Fruit fly (Drosophila melanogaster) whole organism, embryonic: ENCODE results near the gene Tsr1.
A peak's percentile ranks its signal among the peaks of the same experiment; 100 is the strongest.

Experiments
- CG1024 ChIP-seq: fragments of 200-800 bp; sonication (Bioruptor generic); IDR thresholded peaks from 2 replicates; pipeline ENCODE4 v1.3.6; 2022; ENCODE audit warnings: missing biosample characterization, missing genetic modification characterization
- CG10462 ChIP-seq: fragments of 200-800 bp; sonication (Bioruptor generic); optimal IDR thresholded peaks from 2 replicates; lab custom pipeline; 2016; ENCODE audit warnings: missing biosample characterization, missing genetic modification characterization
- CG10959 ChIP-seq: fragments of 200-800 bp; sonication (Bioruptor generic); IDR thresholded peaks from 2 replicates; pipeline ENCODE4 v1.3.6; 2022; ENCODE audit warnings: missing biosample characterization, missing genetic modification characterization
- CG10979 ChIP-seq: fragments of 200-800 bp; sonication (Bioruptor generic); optimal IDR thresholded peaks from 2 replicates; lab custom pipeline; 2018; ENCODE audit warnings: missing biosample characterization, mild to moderate bottlenecking, missing genetic modification characterization, moderate library complexity
- CG11398 ChIP-seq: fragments of 200-800 bp; sonication (Bioruptor generic); optimal IDR thresholded peaks from 2 replicates; lab custom pipeline; 2016; ENCODE audit warnings: missing biosample characterization, missing genetic modification characterization
- CG11504 ChIP-seq: fragments of 200-800 bp; sonication (Bioruptor generic); optimal IDR thresholded peaks from 3 replicates; lab custom pipeline; 2019; ENCODE audit warnings: missing biosample characterization, mild to moderate bottlenecking, missing genetic modification characterization, moderate library complexity
- CG11695 ChIP-seq: fragments of 200-800 bp; sonication (Bioruptor generic); IDR thresholded peaks from 3 replicates; pipeline ENCODE4 v1.3.6; 2022; ENCODE audit warnings: missing biosample characterization, missing genetic modification characterization
- CG12155 ChIP-seq: fragments of 200-800 bp; sonication (Bioruptor generic); optimal IDR thresholded peaks from 3 replicates; lab custom pipeline; 2016; ENCODE audit warnings: missing biosample characterization, missing genetic modification characterization
- CG14050 ChIP-seq: fragments of 200-800 bp; sonication (Bioruptor generic); IDR thresholded peaks from 3 replicates; pipeline ENCODE4 v1.3.6; 2022; ENCODE audit warnings: missing biosample characterization, missing genetic modification characterization
- CG14710 ChIP-seq: fragments of 200-800 bp; sonication (Bioruptor generic); optimal IDR thresholded peaks from 3 replicates; lab custom pipeline; 2019; ENCODE audit warnings: missing biosample characterization, mild to moderate bottlenecking, missing genetic modification characterization, moderate library complexity
- CG15011 ChIP-seq: fragments of 200-800 bp; sonication (Bioruptor generic); optimal IDR thresholded peaks from 3 replicates; lab custom pipeline; 2018; ENCODE audit warnings: missing biosample characterization, mild to moderate bottlenecking, missing genetic modification characterization
- CG16815 ChIP-seq: fragments of 200-800 bp; sonication (Bioruptor generic); optimal IDR thresholded peaks from 3 replicates; lab custom pipeline; 2017; ENCODE audit warnings: missing biosample characterization, mild to moderate bottlenecking, missing genetic modification characterization
- CG18599 ChIP-seq: fragments of 200-800 bp; sonication (Bioruptor generic); optimal IDR thresholded peaks from 3 replicates; lab custom pipeline; 2017; ENCODE audit warnings: missing biosample characterization, missing genetic modification characterization, mild to moderate bottlenecking, moderate library complexity, missing genetic modification reagents
- CG2129 ChIP-seq: fragments of 200-800 bp; sonication (Bioruptor generic); IDR thresholded peaks from 2 replicates; pipeline ENCODE4 v1.3.6; 2022; ENCODE audit warnings: missing biosample characterization, missing genetic modification characterization; ENCODE audit not compliant: partially characterized antibody
- CG2678 ChIP-seq: fragments of 200-800 bp; sonication (Bioruptor generic); optimal IDR thresholded peaks from 3 replicates; lab custom pipeline; 2019; ENCODE audit warnings: missing biosample characterization, mild to moderate bottlenecking, missing genetic modification characterization, moderate library complexity
- CG31388 ChIP-seq: fragments of 200-800 bp; sonication (Bioruptor generic); optimal IDR thresholded peaks from 2 replicates; lab custom pipeline; 2016; ENCODE audit warnings: missing biosample characterization, missing genetic modification characterization
- CG32532 ChIP-seq: fragments of 200-800 bp; sonication (Bioruptor generic); IDR thresholded peaks from 2 replicates; pipeline ENCODE4 v1.3.6; 2022; ENCODE audit warnings: missing biosample characterization, missing genetic modification characterization
- CG32772 ChIP-seq: fragments of 200-800 bp; sonication (Bioruptor generic); IDR thresholded peaks from 2 replicates; pipeline ENCODE4 v1.3.6; 2022; ENCODE audit warnings: missing biosample characterization, missing genetic modification characterization
- CG34376 ChIP-seq: fragments of 200-800 bp; sonication (Bioruptor generic); optimal IDR thresholded peaks from 2 replicates; lab custom pipeline; 2018; ENCODE audit warnings: missing biosample characterization, mild to moderate bottlenecking, missing genetic modification characterization
- CG3847 ChIP-seq: fragments of 200-800 bp; sonication (Bioruptor generic); IDR thresholded peaks from 2 replicates; pipeline ENCODE4 v1.3.6; 2022; ENCODE audit warnings: missing biosample characterization, missing genetic modification characterization
- CG4282 ChIP-seq: fragments of 200-800 bp; sonication (Bioruptor generic); optimal IDR thresholded peaks from 2 replicates; lab custom pipeline; 2016; ENCODE audit warnings: missing biosample characterization, missing genetic modification characterization
- CG6654 ChIP-seq: fragments of 200-800 bp; sonication (Bioruptor generic); optimal IDR thresholded peaks from 2 replicates; lab custom pipeline; 2017; ENCODE audit warnings: missing biosample characterization, mild to moderate bottlenecking, missing genetic modification characterization
- CG6765 ChIP-seq: fragments of 200-800 bp; sonication (Bioruptor generic); optimal IDR thresholded peaks from 3 replicates; lab custom pipeline; 2017; ENCODE audit warnings: missing biosample characterization, mild to moderate bottlenecking, missing genetic modification characterization
- CG8290 ChIP-seq, 3 experiments: fragments of 200-800 bp; sonication (Bioruptor generic); optimal IDR thresholded peaks; 2 replicates each; lab custom pipeline; 2016 to 2019; ENCODE audit warnings: missing biosample characterization in 3 of 3, missing genetic modification characterization in 3 of 3, mild to moderate bottlenecking in 2 of 3, moderate library complexity in 1 of 3
- CoRest ChIP-seq: fragments of 200-800 bp; sonication (Bioruptor generic); optimal IDR thresholded peaks from 3 replicates; lab custom pipeline; 2018; ENCODE audit warnings: missing biosample characterization, mild to moderate bottlenecking, missing genetic modification characterization, moderate library complexity
- Deaf1 ChIP-seq: fragments of 200-800 bp; optimal IDR thresholded peaks from 3 replicates; lab custom pipeline; 2019; ENCODE audit warnings: missing biosample characterization, mild to moderate bottlenecking, missing genetic modification characterization, moderate library complexity
- HLH3B ChIP-seq: fragments of 200-800 bp; sonication (Bioruptor generic); IDR thresholded peaks from 2 replicates; pipeline ENCODE4 v1.3.6; 2022; ENCODE audit warnings: missing biosample characterization, missing genetic modification characterization
- Meics ChIP-seq: fragments of 200-800 bp; sonication (Bioruptor generic); optimal IDR thresholded peaks from 2 replicates; lab custom pipeline; 2017; ENCODE audit warnings: missing biosample characterization, mild to moderate bottlenecking, missing genetic modification characterization
- Mrtf ChIP-seq: fragments of 200-800 bp; sonication (Bioruptor generic); IDR thresholded peaks from 3 replicates; pipeline ENCODE4 v1.3.6; 2022; ENCODE audit warnings: missing biosample characterization, missing genetic modification characterization
- NfI ChIP-seq: fragments of 200-800 bp; sonication (Bioruptor generic); optimal IDR thresholded peaks from 3 replicates; lab custom pipeline; 2018; ENCODE audit warnings: missing biosample characterization, mild to moderate bottlenecking, missing genetic modification characterization, moderate library complexity
- Oli ChIP-seq: fragments of 200-800 bp; sonication (Bioruptor generic); optimal IDR thresholded peaks from 2 replicates; lab custom pipeline; 2018; ENCODE audit warnings: missing biosample characterization, mild to moderate bottlenecking, missing genetic modification characterization, moderate library complexity
- Rfx ChIP-seq: fragments of 200-800 bp; sonication (Bioruptor generic); IDR thresholded peaks from 2 replicates; pipeline ENCODE4 v1.3.6; 2022; ENCODE audit warnings: missing biosample characterization, missing genetic modification characterization
- Usf ChIP-seq: fragments of 200-800 bp; sonication (Bioruptor generic); optimal IDR thresholded peaks from 2 replicates; lab custom pipeline; 2017; ENCODE audit warnings: missing genotype, missing biosample characterization, missing genetic modification characterization
- ase ChIP-seq: fragments of 200-800 bp; sonication (Bioruptor generic); IDR thresholded peaks from 3 replicates; pipeline ENCODE4 v1.3.6; 2022; ENCODE audit warnings: missing biosample characterization, missing genetic modification characterization
- ash1 ChIP-seq: fragments of 200-800 bp; sonication (Bioruptor generic); optimal IDR thresholded peaks from 2 replicates; lab custom pipeline; 2018; ENCODE audit warnings: missing biosample characterization, mild to moderate bottlenecking, missing genetic modification characterization
- bcd ChIP-seq: fragments of 200-800 bp; sonication (Bioruptor generic); optimal IDR thresholded peaks from 2 replicates; lab custom pipeline; 2017; ENCODE audit warnings: missing biosample characterization, mild to moderate bottlenecking, missing genetic modification characterization
- bigmax ChIP-seq: fragments of 200-800 bp; sonication (Bioruptor generic); optimal IDR thresholded peaks from 2 replicates; lab custom pipeline; 2018; ENCODE audit warnings: missing biosample characterization, mild to moderate bottlenecking, missing genetic modification characterization
- bsh ChIP-seq, 2 experiments: fragments of 200-800 bp; sonication (Bioruptor generic); optimal IDR thresholded peaks; 2 replicates each; lab custom pipeline; 2017 to 2018; ENCODE audit warnings: mild to moderate bottlenecking in 2 of 2, missing biosample characterization in 2 of 2, missing genetic modification characterization in 2 of 2, moderate library complexity in 1 of 2
- dimm ChIP-seq: fragments of 200-800 bp; sonication (Bioruptor generic); IDR thresholded peaks from 2 replicates; pipeline ENCODE4 v1.3.6; 2022; ENCODE audit warnings: missing biosample characterization, missing genetic modification characterization
- dmrt99B ChIP-seq: fragments of 200-800 bp; sonication (Bioruptor generic); optimal IDR thresholded peaks from 2 replicates; lab custom pipeline; 2018; ENCODE audit warnings: missing biosample characterization, mild to moderate bottlenecking, missing genetic modification characterization, moderate library complexity
- ewg ChIP-seq: fragments of 200-800 bp; sonication (Bioruptor generic); optimal IDR thresholded peaks from 3 replicates; lab custom pipeline; 2017; ENCODE audit warnings: mild to moderate bottlenecking, missing biosample characterization, missing genetic modification reagents, missing genetic modification characterization
- gem ChIP-seq: fragments of 200-800 bp; sonication (Bioruptor generic); optimal IDR thresholded peaks from 2 replicates; lab custom pipeline; 2019; ENCODE audit warnings: missing biosample characterization, mild to moderate bottlenecking, missing genetic modification characterization, moderate library complexity
- grau ChIP-seq: fragments of 200-800 bp; optimal IDR thresholded peaks from 3 replicates; lab custom pipeline; 2019; ENCODE audit warnings: missing biosample characterization, mild to moderate bottlenecking, missing genetic modification characterization, moderate library complexity
- grn ChIP-seq: fragments of 200-800 bp; sonication (Bioruptor generic); optimal IDR thresholded peaks from 3 replicates; lab custom pipeline; 2017; ENCODE audit warnings: missing biosample characterization, missing genetic modification characterization
- hth ChIP-seq: fragments of >200 bp; optimal IDR thresholded peaks from 2 replicates; lab custom pipeline; 2017; ENCODE audit warnings: inconsistent platforms
- pnt ChIP-seq: fragments of 200-800 bp; sonication (Bioruptor generic); optimal IDR thresholded peaks from 3 replicates; lab custom pipeline; 2016; ENCODE audit warnings: missing biosample characterization, missing genetic modification characterization
- rib ChIP-seq: fragments of 200-800 bp; sonication (Bioruptor generic); IDR thresholded peaks from 2 replicates; pipeline ENCODE4 v1.3.6; 2022; ENCODE audit warnings: missing biosample characterization, missing genetic modification characterization
- stwl ChIP-seq: fragments of 200-800 bp; sonication (Bioruptor generic); optimal IDR thresholded peaks from 3 replicates; lab custom pipeline; 2018; ENCODE audit warnings: missing biosample characterization, mild to moderate bottlenecking, missing genetic modification characterization, moderate library complexity
- tgo ChIP-seq: fragments of 200-800 bp; sonication (Bioruptor generic); IDR thresholded peaks from 3 replicates; pipeline ENCODE4 v1.3.6; 2022; ENCODE audit warnings: missing biosample characterization, missing genetic modification characterization
- trh ChIP-seq: fragments of 200-800 bp; sonication (Bioruptor generic); optimal IDR thresholded peaks from 2 replicates; lab custom pipeline; 2016; ENCODE audit warnings: missing biosample characterization, missing genetic modification characterization
- unc-4 ChIP-seq: fragments of 200-800 bp; sonication (Bioruptor generic); IDR thresholded peaks from 2 replicates; pipeline ENCODE4 v1.3.6; 2022; ENCODE audit warnings: missing biosample characterization, missing genetic modification characterization; ENCODE audit not compliant: partially characterized antibody
- vvl ChIP-seq: fragments of 200-800 bp; sonication (Bioruptor generic); IDR thresholded peaks from 2 replicates; pipeline ENCODE4 v1.3.6; 2022; ENCODE audit warnings: missing biosample characterization, missing genetic modification characterization
- zf30C ChIP-seq: fragments of 200-800 bp; sonication (Bioruptor generic); optimal IDR thresholded peaks from 3 replicates; lab custom pipeline; 2018; ENCODE audit warnings: missing biosample characterization, mild to moderate bottlenecking, missing genetic modification characterization

Gene Tsr1

dm6 chr3L:21303659-21304058, 31.4 kb upstream of the Tsr1 start (continued):
- TF ChIP-seq gem (tag; lab: Kevin White, UChicago) = no peak
- peak; percentile 17 for TF ChIP-seq grn (GFP tag; lab: Kevin White, UChicago)
- TF ChIP-seq CG18599 = no peak
- TF ChIP-seq ase = no peak
- no peak for TF ChIP-seq CG31388 (GFP tag; lab: Kevin White, UChicago)
- TF ChIP-seq CG34376 (GFP tag; lab: Kevin White, UChicago) = no peak
- no peak for TF ChIP-seq Rfx
- TF ChIP-seq Usf (GFP tag; lab: Kevin White, UChicago) = no peak
- TF ChIP-seq ewg (GFP tag; lab: Kevin White, UChicago) = no peak
- TF ChIP-seq CG12155 (GFP tag; lab: Kevin White, UChicago) = no peak
- TF ChIP-seq CG8290 (GFP tag; optimal IDR thresholded peaks at IDR 0.05; lab: Kevin White, UChicago) = no peak
- TF ChIP-seq CG8290 (tag; optimal IDR thresholded peaks at IDR 0.05; lab: Kevin White, UChicago) = no peak
- TF ChIP-seq CG11398 = no peak
- TF ChIP-seq CG10959 (GFP tag; lab: Robert Waterston, UW) = no peak
- no peak for TF ChIP-seq trh (GFP tag; lab: Kevin White, UChicago)
- no peak for TF ChIP-seq unc-4 (GFP tag; lab: Robert Waterston, UW)
- TF ChIP-seq CG16815 (GFP tag; lab: Kevin White, UChicago) = no peak
- TF ChIP-seq CG6654 = no peak
- no peak for TF ChIP-seq Meics
- TF ChIP-seq CG1024 (GFP tag; lab: Robert Waterston, UW) = no peak
- TF ChIP-seq CG10462 (GFP tag; lab: Kevin White, UChicago) = no peak
- no peak for TF ChIP-seq stwl
- TF ChIP-seq zf30C (GFP tag; lab: Kevin White, UChicago) = no peak
- TF ChIP-seq CG4282 (GFP tag; lab: Kevin White, UChicago) = no peak
- TF ChIP-seq rib = no peak
- TF ChIP-seq pnt (GFP tag; lab: Kevin White, UChicago) = no peak
- no peak for TF ChIP-seq Oli (tag; lab: Kevin White, UChicago)
- no peak for TF ChIP-seq CG10979 (tag; lab: Kevin White, UChicago)
- TF ChIP-seq bigmax (GFP tag; lab: Kevin White, UChicago) = no peak
- no peak for TF ChIP-seq vvl
- no peak for TF ChIP-seq Deaf1
- 0 out of 2 replicates have a peak, but pooled peaks have one; percentile 9 for TF ChIP-seq CG32532 (GFP tag; lab: Robert Waterston, UW)
- TF ChIP-seq NfI = no peak

DNA sequence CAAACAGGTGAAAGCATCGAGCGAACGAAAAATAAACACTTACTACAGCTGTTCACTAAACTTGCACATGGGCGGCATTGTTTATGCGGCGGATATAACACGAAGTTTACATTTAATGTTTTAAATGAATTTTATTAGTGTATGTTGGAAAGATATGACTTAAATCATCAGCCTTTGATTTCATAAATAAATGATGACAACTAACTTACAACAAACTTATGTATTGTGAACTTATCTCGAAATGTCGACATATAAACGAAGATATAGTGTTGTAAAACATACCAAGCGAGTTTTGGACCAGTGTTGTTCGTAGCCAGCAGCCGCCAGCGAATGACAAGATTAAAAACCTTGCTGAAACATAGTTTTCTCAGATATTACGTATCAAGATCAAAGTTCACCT, 30.6 kb upstream of the Tsr1 start, which contains the start of the genes CG11309 and CG7632:
TSS of gene CG11309 (minus strand) at position 259 of the 400 bp plus-strand sequence.
TSS of gene CG7632 (plus strand) at position 298 of the 400 bp plus-strand sequence.
- TF ChIP-seq ash1 (GFP tag; lab: Kevin White, UChicago) (peak; percentile 98), CoRest (tag; lab: Kevin White, UChicago) (peak; percentile 99), CG2129 (no peak), CG15011 (GFP tag; lab: Kevin White, UChicago) (peak; percentile 99), CG3847 (GFP tag; lab: Robert Waterston, UW) (peak; percentile 97), grau (tag; lab: Kevin White, UChicago) (peak; percentile 99), dimm (peak; percentile 93), CG14710 (tag; lab: Kevin White, UChicago) (peak; percentile 99), CG32772 (peak; percentile 93), hth (lab: Kevin White, UChicago) (no peak), CG2678 (tag; lab: Kevin White, UChicago) (peak; percentile 100), CG11504 (tag; lab: Kevin White, UChicago) (peak; percentile 98), tgo (GFP tag; lab: Robert Waterston, UW) (peak; percentile 97), CG11695 (GFP tag; lab: Robert Waterston, UW) (peak; percentile 99), dmrt99B (tag; lab: Kevin White, UChicago) (peak; percentile 99), bcd (GFP tag; lab: Kevin White, UChicago) (peak; percentile 99), HLH3B (peak; percentile 98), Mrtf (GFP tag; lab: Robert Waterston, UW) (peak; percentile 95), CG6765 (GFP tag; lab: Kevin White, UChicago) (peak; percentile 99), bsh (GFP tag; optimal IDR thresholded peaks at IDR 0.05; lab: Kevin White, UChicago) (peak; percentile 98 to 100), CG14050 (GFP tag; lab: Robert Waterston, UW) (peak; percentile 98)
